Worm (Caenorhabditis elegans) whole organism, early embryonic: ENCODE results near the gene gtbp-1.

Experiments
- aly-1 ChIP-seq: sonication (generic microtip); optimal IDR thresholded peaks from 2 replicates; lab custom pipeline; 2016; ENCODE audit warnings: missing genetic modification characterization, missing compliant biosample characterization
- ama-1 ChIP-seq: fragments of 150-350 bp; optimal IDR thresholded peaks from 2 replicates; lab custom pipeline; 2014
- flt-1 ChIP-seq: fragments of 200-800 bp; sonication (Bioruptor generic); IDR thresholded peaks from 2 replicates; pipeline ENCODE4 v1.3.6; 2022; ENCODE audit warnings: missing genetic modification characterization, missing compliant biosample characterization
- hmbx-1 ChIP-seq: sonication (generic microtip); optimal IDR thresholded peaks from 2 replicates; lab custom pipeline; 2016; ENCODE audit warnings: mild to moderate bottlenecking, missing genetic modification characterization, missing compliant biosample characterization
- pes-1 ChIP-seq: fragments of 200-800 bp; sonication (Bioruptor generic); IDR thresholded peaks from 2 replicates; pipeline ENCODE4 v1.3.6; 2022; ENCODE audit warnings: missing genetic modification reagents, missing genetic modification characterization, missing compliant biosample characterization
- sea-1 ChIP-seq: fragments of 200-800 bp; sonication (Bioruptor generic); conservative IDR thresholded peaks from 2 replicates; pipeline ENCODE4 v1.3.6; 2022; ENCODE audit warnings: missing genetic modification characterization, missing compliant biosample characterization
- tbx-11 ChIP-seq: fragments of 200-800 bp; sonication (Bioruptor generic); IDR thresholded peaks from 2 replicates; pipeline ENCODE4 v1.3.6; 2022; ENCODE audit warnings: missing genetic modification characterization, missing compliant biosample characterization

DNA sequence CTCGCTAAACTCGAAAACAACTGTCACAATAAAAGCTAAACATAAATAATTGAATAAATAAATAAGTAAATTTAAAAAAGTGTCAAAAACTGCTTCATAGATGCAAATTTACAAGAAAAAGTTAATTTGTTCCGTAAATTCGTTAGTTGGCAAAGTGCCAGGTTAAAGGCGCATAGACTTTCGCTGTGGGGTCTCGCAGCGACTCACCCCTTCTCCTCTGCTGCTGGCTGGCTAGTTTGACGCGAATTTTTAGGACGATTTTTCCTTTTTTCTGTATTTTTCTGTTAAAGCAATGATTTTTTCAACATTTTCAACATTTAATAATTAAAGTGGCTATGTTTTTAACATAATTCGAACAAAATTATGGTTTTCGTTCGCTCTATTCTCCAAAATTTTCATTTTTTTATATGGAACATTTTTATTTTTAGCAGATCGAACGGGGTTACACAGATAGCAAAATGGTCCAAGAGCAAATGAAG is 47.5 kb upstream of the gtbp-1 start, which contains the start of gene rack-1:
- TF ChIP-seq sea-1 (no peak), hmbx-1 (no peak), ama-1 (lab: Kevin White, UChicago) (no peak), flt-1 (no peak), aly-1 (tag; lab: Kevin White, UChicago) (no peak), tbx-11 (GFP tag; lab: Robert Waterston, UW) (no peak), pes-1 (GFP tag; lab: Robert Waterston, UW) (no peak)
